Fruit fly (Drosophila melanogaster) whole organism, embryonic: ENCODE data around the gene dib.
A peak's percentile ranks its signal among the peaks of the same experiment; 100 is the strongest.

ENCODE experiments used
- Blimp-1 ChIP-seq: fragments of 200-800 bp; sonication (Bioruptor generic); optimal IDR thresholded peaks from 3 replicates; lab custom pipeline; 2018; ENCODE audit warnings: missing biosample characterization, missing genetic modification characterization, mild to moderate bottlenecking, moderate library complexity, missing genetic modification reagents
- CG10274 ChIP-seq: fragments of 200-800 bp; sonication (Bioruptor generic); optimal IDR thresholded peaks from 3 replicates; lab custom pipeline; 2017; ENCODE audit warnings: missing biosample characterization, mild to moderate bottlenecking, missing genetic modification characterization
- CG12104 ChIP-seq: fragments of 200-800 bp; sonication (Bioruptor generic); optimal IDR thresholded peaks from 3 replicates; lab custom pipeline; 2016; ENCODE audit warnings: missing biosample characterization, missing genetic modification characterization
- CG12769 ChIP-seq: fragments of 200-800 bp; sonication (Bioruptor generic); optimal IDR thresholded peaks from 2 replicates; lab custom pipeline; 2019; ENCODE audit warnings: missing biosample characterization, mild to moderate bottlenecking, missing genetic modification characterization, moderate library complexity
- CG12942 ChIP-seq: fragments of 200-800 bp; sonication (Bioruptor generic); optimal IDR thresholded peaks from 3 replicates; lab custom pipeline; 2016; ENCODE audit warnings: missing biosample characterization, missing genetic modification characterization
- CG13894 ChIP-seq: fragments of 200-800 bp; sonication (Bioruptor generic); optimal IDR thresholded peaks from 3 replicates; lab custom pipeline; 2018; ENCODE audit warnings: missing biosample characterization, mild to moderate bottlenecking, missing genetic modification characterization, moderate library complexity
- CG18764 ChIP-seq: fragments of 200-800 bp; sonication (Bioruptor generic); optimal IDR thresholded peaks from 3 replicates; lab custom pipeline; 2016; ENCODE audit warnings: missing biosample characterization, missing genetic modification characterization
- CG2199 ChIP-seq: fragments of 200-800 bp; sonication (Bioruptor generic); IDR thresholded peaks from 3 replicates; pipeline ENCODE4 v1.3.6; 2022; ENCODE audit warnings: missing biosample characterization, missing genetic modification characterization
- CG2875 ChIP-seq: fragments of 200-800 bp; sonication (Bioruptor generic); optimal IDR thresholded peaks from 2 replicates; lab custom pipeline; 2017; ENCODE audit warnings: missing biosample characterization, mild to moderate bottlenecking, missing genetic modification characterization, missing genetic modification reagents
- CG31441 ChIP-seq: fragments of 200-800 bp; sonication (Bioruptor generic); IDR thresholded peaks from 2 replicates; pipeline ENCODE4 v1.3.6; 2022; ENCODE audit warnings: missing biosample characterization, missing genetic modification characterization
- CG3163 ChIP-seq: fragments of 200-800 bp; sonication (Bioruptor generic); optimal IDR thresholded peaks from 3 replicates; lab custom pipeline; 2016; ENCODE audit warnings: missing biosample characterization, missing genetic modification characterization
- CG33213 ChIP-seq: fragments of 200-800 bp; sonication (Bioruptor generic); optimal IDR thresholded peaks from 3 replicates; lab custom pipeline; 2016; ENCODE audit warnings: missing biosample characterization, missing genetic modification characterization
- CG34224 ChIP-seq: fragments of 200-800 bp; sonication (Bioruptor generic); IDR thresholded peaks from 3 replicates; pipeline ENCODE4 v1.3.6; 2022; ENCODE audit warnings: missing biosample characterization, missing genetic modification characterization; ENCODE audit not compliant: partially characterized antibody
- CG4730 ChIP-seq: fragments of 200-800 bp; sonication (Bioruptor generic); IDR thresholded peaks from 2 replicates; pipeline ENCODE4 v1.3.6; 2022; ENCODE audit warnings: missing biosample characterization, missing genetic modification characterization
- CG5953 ChIP-seq: fragments of 200-800 bp; sonication (Bioruptor generic); IDR thresholded peaks from 2 replicates; pipeline ENCODE4 v1.3.6; 2022; ENCODE audit warnings: missing biosample characterization, missing genetic modification characterization
- CG6683 ChIP-seq: fragments of 200-800 bp; sonication (Bioruptor generic); optimal IDR thresholded peaks from 2 replicates; lab custom pipeline; 2017; ENCODE audit warnings: missing biosample characterization, mild to moderate bottlenecking, missing genetic modification characterization, missing genetic modification reagents
- CG7987 ChIP-seq: fragments of 200-800 bp; sonication (Bioruptor generic); optimal IDR thresholded peaks from 2 replicates; lab custom pipeline; 2018; ENCODE audit warnings: missing biosample characterization, mild to moderate bottlenecking, missing genetic modification characterization, moderate library complexity
- CG8089 ChIP-seq: fragments of 200-800 bp; sonication (Bioruptor generic); optimal IDR thresholded peaks from 3 replicates; lab custom pipeline; 2016; ENCODE audit warnings: missing biosample characterization, missing genetic modification characterization
- CG9609 ChIP-seq: fragments of 200-800 bp; sonication (Bioruptor generic); optimal IDR thresholded peaks from 3 replicates; lab custom pipeline; 2016; ENCODE audit warnings: missing biosample characterization, missing genetic modification characterization
- CTCF ChIP-seq: fragments of 200-800 bp; sonication (Bioruptor generic); optimal IDR thresholded peaks from 2 replicates; lab custom pipeline; 2017; ENCODE audit warnings: missing biosample characterization, mild to moderate bottlenecking, missing genetic modification characterization, moderate library complexity
- CrebB ChIP-seq: fragments of 200-800 bp; sonication (Bioruptor generic); optimal IDR thresholded peaks from 3 replicates; lab custom pipeline; 2018; ENCODE audit warnings: missing biosample characterization, mild to moderate bottlenecking, missing genetic modification characterization
- Dad ChIP-seq: fragments of 200-800 bp; sonication (Bioruptor generic); optimal IDR thresholded peaks from 3 replicates; lab custom pipeline; 2016; ENCODE audit warnings: missing biosample characterization, missing genetic modification characterization
- Dbx ChIP-seq: fragments of 200-800 bp; sonication (Bioruptor generic); IDR thresholded peaks from 3 replicates; pipeline ENCODE4 v1.3.6; 2022; ENCODE audit warnings: missing biosample characterization, missing genetic modification characterization
- Dek ChIP-seq: fragments of 200-800 bp; sonication (Bioruptor generic); optimal IDR thresholded peaks from 3 replicates; lab custom pipeline; 2019; ENCODE audit warnings: missing biosample characterization, mild to moderate bottlenecking, missing genetic modification characterization, moderate library complexity
- Dip3 ChIP-seq: fragments of 200-800 bp; sonication (Bioruptor generic); optimal IDR thresholded peaks from 3 replicates; lab custom pipeline; 2016; ENCODE audit warnings: missing biosample characterization, missing genetic modification characterization
- ERR ChIP-seq: fragments of 200-800 bp; sonication (Bioruptor generic); optimal IDR thresholded peaks from 2 replicates; lab custom pipeline; 2016; ENCODE audit warnings: missing biosample characterization, missing genetic modification characterization
- HLH3B ChIP-seq: fragments of 200-800 bp; sonication (Bioruptor generic); IDR thresholded peaks from 2 replicates; pipeline ENCODE4 v1.3.6; 2022; ENCODE audit warnings: missing biosample characterization, missing genetic modification characterization
- Kr ChIP-seq: fragments of 200-800 bp; sonication (Bioruptor generic); optimal IDR thresholded peaks from 2 replicates; lab custom pipeline; 2017; ENCODE audit warnings: missing biosample characterization, mild to moderate bottlenecking, missing genetic modification characterization
- Mad ChIP-seq: fragments of 200-800 bp; sonication (Bioruptor generic); optimal IDR thresholded peaks from 2 replicates; lab custom pipeline; 2016; ENCODE audit warnings: missing biosample characterization, missing genetic modification characterization
- Neu2 ChIP-seq: fragments of 200-800 bp; sonication (Bioruptor generic); optimal IDR thresholded peaks from 3 replicates; lab custom pipeline; 2016; ENCODE audit warnings: missing biosample characterization, missing genetic modification characterization, borderline replicate concordance
- Optix ChIP-seq: fragments of 200-800 bp; sonication (Bioruptor generic); IDR thresholded peaks from 3 replicates; pipeline ENCODE4 v1.3.6; 2022; ENCODE audit warnings: missing biosample characterization, missing genetic modification characterization
- Poxn ChIP-seq: fragments of 200-800 bp; sonication (Bioruptor generic); IDR thresholded peaks from 2 replicates; pipeline ENCODE4 v1.3.6; 2022; ENCODE audit warnings: missing biosample characterization, missing genetic modification characterization
- Stat92E ChIP-seq, 3 experiments: fragments of >200 bp in 2 of 3; fragments of 200-800 bp in 1 of 3; sonication (Bioruptor generic) in 1 of 3; optimal IDR thresholded peaks; 2 replicates each; lab custom pipeline; 2017 to 2019; ENCODE audit warnings: missing biosample characterization in 3 of 3, missing genetic modification characterization in 3 of 3, mild to moderate bottlenecking in 1 of 3, moderate library complexity in 1 of 3
- Xrp1 ChIP-seq: fragments of 200-800 bp; sonication (Bioruptor generic); IDR thresholded peaks from 2 replicates; pipeline ENCODE4 v1.3.6; 2022; ENCODE audit warnings: missing biosample characterization, missing genetic modification characterization
- ab ChIP-seq: fragments of 200-800 bp; sonication (Bioruptor generic); optimal IDR thresholded peaks from 2 replicates; lab custom pipeline; 2016; ENCODE audit warnings: missing biosample characterization, missing genetic modification characterization
- al ChIP-seq: fragments of 200-800 bp; sonication (Bioruptor generic); IDR thresholded peaks from 2 replicates; pipeline ENCODE4 v1.3.6; 2022; ENCODE audit warnings: missing biosample characterization, missing genetic modification characterization
- cg ChIP-seq: fragments of 200-800 bp; sonication (Bioruptor generic); optimal IDR thresholded peaks from 3 replicates; lab custom pipeline; 2019; ENCODE audit warnings: missing biosample characterization, mild to moderate bottlenecking, missing genetic modification characterization, moderate library complexity
- ci ChIP-seq: fragments of 200-800 bp; sonication (Bioruptor generic); IDR thresholded peaks from 3 replicates; pipeline ENCODE4 v1.3.6; 2022; ENCODE audit warnings: missing biosample characterization, missing genetic modification characterization
- dm ChIP-seq: fragments of 200-800 bp; sonication (Bioruptor generic); optimal IDR thresholded peaks from 3 replicates; lab custom pipeline; 2016; ENCODE audit warnings: missing biosample characterization, missing genetic modification characterization
- dysf ChIP-seq: fragments of 200-800 bp; sonication (Bioruptor generic); IDR thresholded peaks from 3 replicates; pipeline ENCODE4 v1.3.6; 2022; ENCODE audit warnings: missing biosample characterization, missing genetic modification characterization
- en ChIP-seq: fragments of 200-800 bp; sonication (Bioruptor generic); optimal IDR thresholded peaks from 2 replicates; lab custom pipeline; 2016; ENCODE audit warnings: missing biosample characterization, missing genetic modification characterization
- gfzf ChIP-seq: fragments of 200-800 bp; sonication (Bioruptor generic); optimal IDR thresholded peaks from 2 replicates; lab custom pipeline; 2016; ENCODE audit warnings: missing biosample characterization, mild to moderate bottlenecking, missing genetic modification characterization, moderate library complexity
- h ChIP-seq: fragments of >200 bp; optimal IDR thresholded peaks from 2 replicates; lab custom pipeline; 2017
- mirr ChIP-seq: fragments of 200-800 bp; sonication (Bioruptor generic); optimal IDR thresholded peaks from 3 replicates; lab custom pipeline; 2018; ENCODE audit warnings: missing biosample characterization, mild to moderate bottlenecking, missing genetic modification characterization
- onecut ChIP-seq: fragments of 200-800 bp; sonication (Bioruptor generic); IDR thresholded peaks from 2 replicates; pipeline ENCODE4 v1.3.6; 2022; ENCODE audit warnings: missing biosample characterization, missing genetic modification characterization
- peb ChIP-seq: fragments of 200-800 bp; sonication (Bioruptor generic); IDR thresholded peaks from 2 replicates; pipeline ENCODE4 v1.3.6; 2022; ENCODE audit warnings: missing biosample characterization, missing genetic modification characterization
- scrt ChIP-seq: fragments of 200-800 bp; sonication (Bioruptor generic); optimal IDR thresholded peaks from 2 replicates; lab custom pipeline; 2018; ENCODE audit warnings: missing biosample characterization, mild to moderate bottlenecking, missing genetic modification characterization, moderate library complexity
- seq ChIP-seq: fragments of 200-800 bp; sonication (Bioruptor generic); IDR thresholded peaks from 2 replicates; pipeline ENCODE4 v1.3.6; 2022; ENCODE audit warnings: missing biosample characterization, missing genetic modification characterization
- so ChIP-seq: fragments of 200-800 bp; sonication (Bioruptor generic); IDR thresholded peaks from 3 replicates; pipeline ENCODE4 v1.3.6; 2022; ENCODE audit warnings: missing biosample characterization, missing genetic modification characterization
- sug ChIP-seq: fragments of 200-800 bp; optimal IDR thresholded peaks from 2 replicates; lab custom pipeline; 2019; ENCODE audit warnings: missing biosample characterization, mild to moderate bottlenecking, missing genetic modification characterization, moderate library complexity
- tap ChIP-seq: fragments of 200-800 bp; optimal IDR thresholded peaks from 3 replicates; lab custom pipeline; 2019; ENCODE audit warnings: missing biosample characterization, mild to moderate bottlenecking, missing genetic modification characterization, moderate library complexity
- tll ChIP-seq, 2 experiments: fragments of 200-800 bp in 1 of 2; fragments of >200 bp in 1 of 2; sonication (Bioruptor generic) in 1 of 2; optimal IDR thresholded peaks; 2 replicates each; lab custom pipeline; 2017 to 2019; ENCODE audit warnings: missing biosample characterization in 2 of 2, missing genetic modification characterization in 2 of 2, mild to moderate bottlenecking in 1 of 2, moderate library complexity in 1 of 2

The dib gene

DNA sequence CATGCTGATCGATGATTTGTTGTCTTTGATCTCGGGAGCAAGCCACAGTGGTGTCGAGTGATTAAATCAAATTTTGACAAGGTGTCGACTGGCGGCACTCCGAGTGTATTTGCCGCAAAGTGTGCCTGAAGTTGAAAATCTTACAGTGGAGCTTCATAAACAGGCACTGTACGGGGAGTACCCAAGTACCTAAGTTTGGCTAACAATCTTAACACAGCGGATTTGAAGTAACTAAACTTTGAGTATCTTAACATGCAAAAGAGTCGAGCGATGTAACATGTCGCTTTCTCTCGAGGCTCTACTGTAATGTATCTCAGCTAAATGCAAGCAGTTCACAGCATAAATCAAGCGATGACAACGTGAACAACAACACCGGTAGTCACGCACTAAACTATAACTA, 45.3 kb upstream of the dib start (continued):
- TF ChIP-seq peb (GFP tag; lab: Robert Waterston, UW): peak; percentile 57
- no peak for TF ChIP-seq CG10274 (GFP tag; lab: Kevin White, UChicago)
- TF ChIP-seq CG5953 (GFP tag; lab: Robert Waterston, UW): peak; percentile 55; the same call in 1 of the 2 replicates
- no peak for TF ChIP-seq CG34224 (GFP tag; lab: Robert Waterston, UW)
- peak; percentile 87 for TF ChIP-seq ci (GFP tag; lab: Robert Waterston, UW)
- TF ChIP-seq scrt (GFP tag; lab: Kevin White, UChicago): peak; percentile 23
- TF ChIP-seq mirr: no peak
- no peak for TF ChIP-seq Dbx (GFP tag; lab: Robert Waterston, UW)
- TF ChIP-seq Dek: no peak
- no peak for TF ChIP-seq CG13894 (tag; lab: Kevin White, UChicago)
- TF ChIP-seq CG31441 (GFP tag; lab: Robert Waterston, UW): peak; percentile 60
- TF ChIP-seq Stat92E (GFP tag; optimal IDR thresholded peaks at IDR 0.05; lab: Kevin White, UChicago): no peak
- TF ChIP-seq CG3163 (GFP tag; lab: Kevin White, UChicago): peak; percentile 17
- TF ChIP-seq ERR (GFP tag; lab: Kevin White, UChicago): no peak
- peak; percentile 47 for TF ChIP-seq Dad
- no peak for TF ChIP-seq ab (GFP tag; lab: Kevin White, UChicago)
- 0 out of 3 replicates have a peak, but pooled peaks have one; percentile 13 for TF ChIP-seq so (GFP tag; lab: Robert Waterston, UW)
- TF ChIP-seq CG6683 (GFP tag; lab: Kevin White, UChicago): no peak
- peak; percentile 43 for TF ChIP-seq CG12769 (tag; lab: Kevin White, UChicago)
- TF ChIP-seq tll (GFP tag; optimal IDR thresholded peaks at IDR 0.05; lab: Kevin White, UChicago): no peak
- no peak for TF ChIP-seq seq
- peak; percentile 58 for TF ChIP-seq CG8089
- no peak for TF ChIP-seq gfzf (GFP tag; lab: Kevin White, UChicago)
- TF ChIP-seq h (lab: Kevin White, UChicago): no peak
- no peak for TF ChIP-seq Neu2 (GFP tag; lab: Kevin White, UChicago)
- TF ChIP-seq CTCF (GFP tag; lab: Kevin White, UChicago): no peak
- peak; percentile 18 for TF ChIP-seq tap (tag; lab: Kevin White, UChicago)
- TF ChIP-seq CG4730 (GFP tag; lab: Robert Waterston, UW): peak; percentile 58
- no peak for TF ChIP-seq Dip3 (GFP tag; lab: Kevin White, UChicago)
- peak; percentile 10 for TF ChIP-seq dm (GFP tag; lab: Kevin White, UChicago)
- TF ChIP-seq CG2199 (GFP tag; lab: Robert Waterston, UW): peak; percentile 28; the same call in 1 of the 3 replicates
- no peak for TF ChIP-seq sug (tag; lab: Kevin White, UChicago)
- TF ChIP-seq Optix (GFP tag; lab: Robert Waterston, UW): peak; percentile 81; the same call in 2 of the 3 replicates
- TF ChIP-seq CG9609: peak; percentile 47
- TF ChIP-seq al (GFP tag; lab: Robert Waterston, UW): no peak
- TF ChIP-seq CG12942 (GFP tag; lab: Kevin White, UChicago): peak; percentile 30
- TF ChIP-seq CG33213 (GFP tag; lab: Kevin White, UChicago): peak; percentile 39
- TF ChIP-seq en: peak; percentile 17
- TF ChIP-seq HLH3B (GFP tag; lab: Robert Waterston, UW): peak; percentile 67
- no peak for TF ChIP-seq CG7987
- TF ChIP-seq onecut: peak; percentile 44; the same call in 1 of the 2 replicates
- TF ChIP-seq CrebB (tag; lab: Kevin White, UChicago): no peak
- TF ChIP-seq Kr (GFP tag; lab: Kevin White, UChicago): no peak
- TF ChIP-seq CG18764 (GFP tag; lab: Kevin White, UChicago): peak; percentile 58
- peak; percentile 68 for TF ChIP-seq Blimp-1 (GFP tag; lab: Kevin White, UChicago)
- no peak for TF ChIP-seq Poxn (GFP tag; lab: Robert Waterston, UW)
- peak; percentile 86 for TF ChIP-seq Xrp1
- TF ChIP-seq Mad (GFP tag; lab: Kevin White, UChicago): peak; percentile 24
- TF ChIP-seq CG12104 (GFP tag; lab: Kevin White, UChicago): no peak
- no peak for TF ChIP-seq cg (GFP tag; lab: Kevin White, UChicago)
- peak; percentile 68 for TF ChIP-seq dysf (GFP tag; lab: Robert Waterston, UW)
- TF ChIP-seq CG2875: peak; percentile 58
